Worm (Caenorhabditis elegans): ENCODE measurements around the gene mnk-1.

DNA sequence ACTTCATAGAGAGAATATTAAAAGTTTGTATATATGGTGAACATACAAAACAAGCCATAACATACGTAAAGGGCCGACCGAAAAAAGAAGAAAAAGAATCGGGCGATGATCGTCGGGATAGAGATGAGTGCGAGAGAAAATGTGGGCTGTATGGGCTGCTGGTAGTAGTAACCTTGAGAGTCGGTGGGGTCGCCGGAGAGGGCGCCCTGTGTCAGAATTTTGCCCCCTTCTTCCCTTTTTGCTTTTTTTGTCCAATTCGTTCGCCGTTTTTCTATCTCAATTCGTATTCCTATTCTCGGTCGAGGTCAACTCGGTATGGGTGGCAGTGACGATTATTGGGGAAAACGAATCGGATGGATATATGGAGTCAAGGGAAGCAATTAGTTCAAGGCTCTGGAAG lies 48.9 kb downstream of the mnk-1 start:
- no peak for TF ChIP-seq jun-1 (tag; optimal IDR thresholded peaks at IDR 0.05)
- no peak for TF ChIP-seq nhr-28 (tag; optimal IDR thresholded peaks at IDR 0.05)
- no peak for TF ChIP-seq ama-1 (optimal IDR thresholded peaks at IDR 0.05)
- no peak for TF ChIP-seq nhr-19 (GFP tag; conservative IDR thresholded peaks at IDR 0.05)
- TF ChIP-seq hpl-2 (GFP tag; optimal IDR thresholded peaks at IDR 0.05), result no peak
- peak; percentile 41 for TF ChIP-seq blmp-1 (tag; optimal IDR thresholded peaks at IDR 0.05)
